Worm (Caenorhabditis elegans) whole organism, dauer: ENCODE measurements around the gene T02C1.1.

Experiments
- unc-62 ChIP-seq: sonication (generic microtip); optimal IDR thresholded peaks from 2 replicates; lab custom pipeline; 2017; ENCODE audit warnings: missing biosample characterization, missing genetic modification reagents, missing genetic modification characterization

The T02C1.1 gene

ce11 chrIII:9247221-9247620 lies at the start of gene T02C1.1:
TSS of gene T02C1.1 (plus strand) at chrIII:9247525.
- TF ChIP-seq unc-62 (GFP tag; lab: Kevin White, UChicago) = no peak

ce11 chrIII:9199605-9200004 lies 47.7 kb upstream of the T02C1.1 start, which contains the start of gene ZC84.6:
TSS of gene ZC84.6 (minus strand) at chrIII:9199705.
- TF ChIP-seq unc-62 (GFP tag; lab: Kevin White, UChicago) = no peak

ce11 chrIII:9201977-9202376 lies 45.3 kb upstream of the T02C1.1 start:
- no peak for TF ChIP-seq unc-62 (GFP tag; lab: Kevin White, UChicago)

ce11 chrIII:9206185-9206584 lies 41.1 kb upstream of the T02C1.1 start, which contains the start of gene ZC84.1:
TSS of gene ZC84.1 (minus strand) at chrIII:9206285.
- TF ChIP-seq unc-62 (GFP tag; lab: Kevin White, UChicago) = no peak

- TF ChIP-seq unc-62 (GFP tag; lab: Kevin White, UChicago) = no peak
Measured at ce11 chrIII:9215367-9215766, 32.0 kb upstream of the T02C1.1 start, which contains the start of gene npr-29. TSS of gene npr-29 (minus strand) at chrIII:9215467.

- no peak for TF ChIP-seq unc-62 (GFP tag; lab: Kevin White, UChicago)
Measured at ce11 chrIII:9224986-9225385, 22.3 kb upstream of the T02C1.1 start.

- no peak for TF ChIP-seq unc-62 (GFP tag; lab: Kevin White, UChicago)
Measured at ce11 chrIII:9228190-9228589, 19.1 kb upstream of the T02C1.1 start.

- TF ChIP-seq unc-62 (GFP tag; lab: Kevin White, UChicago) = no peak
Measured at ce11 chrIII:9228722-9229121, 18.6 kb upstream of the T02C1.1 start, which contains the start of gene rnr-1. TSS of gene rnr-1 (minus strand) at chrIII:9228798.

ce11 chrIII:9231173-9231572 lies 16.2 kb upstream of the T02C1.1 start, which contains the start of gene T23G5.3:
TSS of gene T23G5.3 (minus strand) at chrIII:9231273.
- TF ChIP-seq unc-62 (GFP tag; lab: Kevin White, UChicago) = no peak

- TF ChIP-seq unc-62 (GFP tag; lab: Kevin White, UChicago) = no peak
Measured at ce11 chrIII:9236228-9236627, 11.1 kb upstream of the T02C1.1 start, which contains the start of gene T23G5.2. TSS of gene T23G5.2 (minus strand) at chrIII:9236328.

- TF ChIP-seq unc-62 (GFP tag; lab: Kevin White, UChicago) = no peak
Measured at ce11 chrIII:9237626-9238025, 9.7 kb upstream of the T02C1.1 start.

ce11 chrIII:9239983-9240382 lies 7.3 kb upstream of the T02C1.1 start, which contains the start of gene saeg-2:
TSS of gene saeg-2 (plus strand) at chrIII:9240363.
- TF ChIP-seq unc-62 (GFP tag; lab: Kevin White, UChicago) = no peak

- no peak for TF ChIP-seq unc-62 (GFP tag; lab: Kevin White, UChicago)
Measured at ce11 chrIII:9242675-9243074, 4.7 kb upstream of the T02C1.1 start, which contains the start of gene dat-1. TSS of gene dat-1 (plus strand) at chrIII:9242975.

ce11 chrIII:9250729-9251128 lies 3.4 kb downstream of the T02C1.1 start, which contains the start of gene T02C1.2:
TSS of gene T02C1.2 (plus strand) at chrIII:9251029.
- TF ChIP-seq unc-62 (GFP tag; lab: Kevin White, UChicago) = no peak

ce11 chrIII:9254988-9255387 lies 7.7 kb downstream of the T02C1.1 start:
- TF ChIP-seq unc-62 (GFP tag; lab: Kevin White, UChicago) = no peak

ce11 chrIII:9255801-9256200 lies 8.5 kb downstream of the T02C1.1 start:
- no peak for TF ChIP-seq unc-62 (GFP tag; lab: Kevin White, UChicago)

ce11 chrIII:9256961-9257360 lies 9.6 kb downstream of the T02C1.1 start, which contains the start of gene M01A8.1:
TSS of gene M01A8.1 (plus strand) at chrIII:9257261.
- no peak for TF ChIP-seq unc-62 (GFP tag; lab: Kevin White, UChicago)
